Fruit fly (Drosophila melanogaster): ENCODE data around the gene CG7772.

Gene CG7772

DNA sequence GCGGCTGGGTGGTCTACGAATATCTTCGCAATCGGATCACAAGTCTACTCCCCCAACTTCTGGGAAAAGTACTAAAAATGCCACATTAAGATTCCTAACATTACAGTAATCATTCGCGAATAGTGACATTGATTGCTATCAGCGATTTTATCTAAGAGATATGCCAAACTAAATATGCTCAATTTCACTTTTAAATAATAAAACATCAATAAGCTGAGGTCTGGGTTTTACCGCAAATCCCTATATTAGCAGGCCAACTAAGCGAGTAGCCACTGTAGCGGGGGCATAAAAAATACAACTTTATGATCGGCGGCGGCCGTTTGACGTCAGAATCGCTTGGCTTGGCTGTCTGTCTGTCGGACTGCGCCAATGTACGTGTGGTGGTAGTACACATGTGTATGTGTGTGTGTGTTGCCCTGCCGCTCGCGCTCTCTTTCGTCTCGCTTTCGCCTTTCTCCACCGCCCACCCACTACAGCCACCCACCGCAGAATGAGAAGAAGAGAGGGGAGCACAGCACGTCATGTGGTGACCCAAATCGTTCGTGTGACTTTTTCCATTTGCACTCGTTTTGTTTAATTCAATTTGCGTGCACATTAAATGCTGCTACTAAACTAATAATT lies 26.7 kb downstream of the CG7772 start (continued):
- TF ChIP-seq CG6272 (GFP tag; IDR thresholded peaks at IDR 0.05) (peak; percentile 89), MTF-1 (GFP tag; optimal IDR thresholded peaks at IDR 0.05; ENCODE audit: borderline replicate concordance) (peak; percentile 75), zen2 (GFP tag; IDR thresholded peaks at IDR 0.05; ENCODE audit: partially characterized antibody) (no peak), CG12219 (GFP tag; optimal IDR thresholded peaks at IDR 0.05) (peak; percentile 93), CG3847 (GFP tag; IDR thresholded peaks at IDR 0.05) (peak; percentile 95), Ptx1 (GFP tag; IDR thresholded peaks at IDR 0.05) (peak; percentile 97), Vsx1 (GFP tag; optimal IDR thresholded peaks at IDR 0.05) (peak; percentile 76), fd64A (GFP tag; optimal IDR thresholded peaks at IDR 0.05) (peak; percentile 90), CG8388 (GFP tag; optimal IDR thresholded peaks at IDR 0.05) (peak; percentile 92), CG31365 (tag; optimal IDR thresholded peaks at IDR 0.05) (peak; percentile 79), D (optimal IDR thresholded peaks at IDR 0.05) (no peak), D (GFP tag; optimal IDR thresholded peaks at IDR 0.05) (peak; percentile 85), CG4424 (GFP tag; optimal IDR thresholded peaks at IDR 0.05) (peak; percentile 88), E2f1 (GFP tag; IDR thresholded peaks at IDR 0.05) (peak; percentile 93), exex (tag; optimal IDR thresholded peaks at IDR 0.05) (peak; percentile 78), dmrt99B (tag; optimal IDR thresholded peaks at IDR 0.05) (peak; percentile 96), disco-r (GFP tag; optimal IDR thresholded peaks at IDR 0.05) (peak; percentile 93), CG1602 (GFP tag; optimal IDR thresholded peaks at IDR 0.05) (peak; percentile 91), CG32772 (GFP tag; IDR thresholded peaks at IDR 0.05) (peak; percentile 97), wek (GFP tag; optimal IDR thresholded peaks at IDR 0.05) (peak; percentile 90), CG15601 (tag; optimal IDR thresholded peaks at IDR 0.05) (peak; percentile 92)

dm6 chrX:17879211-17879897 lies 27.7 kb downstream of the CG7772 start:
- no peak for TF ChIP-seq YL-1 (GFP tag; optimal IDR thresholded peaks at IDR 0.05)
- TF ChIP-seq en (GFP tag; optimal IDR thresholded peaks at IDR 0.05), result no peak
- no peak for TF ChIP-seq CG18764 (GFP tag; optimal IDR thresholded peaks at IDR 0.05)
- no peak for TF ChIP-seq CTCF (GFP tag; optimal IDR thresholded peaks at IDR 0.05)
- peak; percentile 65 for TF ChIP-seq lbe (GFP tag; optimal IDR thresholded peaks at IDR 0.05)
- TF ChIP-seq CG30403 (GFP tag; optimal IDR thresholded peaks at IDR 0.05), result no peak
- peak; percentile 10 for TF ChIP-seq gem (tag; optimal IDR thresholded peaks at IDR 0.05)
- no peak for TF ChIP-seq CG31388 (GFP tag; optimal IDR thresholded peaks at IDR 0.05)
- no peak for TF ChIP-seq Dll (GFP tag; IDR thresholded peaks at IDR 0.05; ENCODE audit: partially characterized antibody)
- no peak for TF ChIP-seq crol (GFP tag; IDR thresholded peaks at IDR 0.05)
- no peak for TF ChIP-seq Ssrp (tag; optimal IDR thresholded peaks at IDR 0.05)
- TF ChIP-seq row (GFP tag; IDR thresholded peaks at IDR 0.05), result peak; percentile 11; the same call in 1 of the 3 replicates
- no peak for TF ChIP-seq crc (GFP tag; optimal IDR thresholded peaks at IDR 0.05)
- no peak for TF ChIP-seq Scr (GFP tag; IDR thresholded peaks at IDR 0.05; ENCODE audit: partially characterized antibody)
- TF ChIP-seq slou (GFP tag; optimal IDR thresholded peaks at IDR 0.05), result no peak
- TF ChIP-seq MTF-1 (GFP tag; optimal IDR thresholded peaks at IDR 0.05; ENCODE audit: borderline replicate concordance), result no peak
- peak in 1 of 2 experiments; percentile 7 for TF ChIP-seq Hr51 (GFP tag; optimal IDR thresholded peaks at IDR 0.05)
- TF ChIP-seq CG15601 (tag; optimal IDR thresholded peaks at IDR 0.05), result no peak
- TF ChIP-seq Kr (GFP tag; optimal IDR thresholded peaks at IDR 0.05), result no peak
- no peak for TF ChIP-seq Lhr (GFP tag; optimal IDR thresholded peaks at IDR 0.05)
- TF ChIP-seq Dfd (GFP tag; optimal IDR thresholded peaks at IDR 0.05), result no peak
- TF ChIP-seq lola (GFP tag; optimal IDR thresholded peaks at IDR 0.05), result no peak
- TF ChIP-seq twi (tag; optimal IDR thresholded peaks at IDR 0.05), result no peak
- TF ChIP-seq peb (GFP tag; IDR thresholded peaks at IDR 0.05), result no peak
- TF ChIP-seq CG8281 (tag; optimal IDR thresholded peaks at IDR 0.05), result no peak
- no peak for TF ChIP-seq fd102C (GFP tag; optimal IDR thresholded peaks at IDR 0.05)
- TF ChIP-seq Spps (tag; optimal IDR thresholded peaks at IDR 0.05), result no peak
- peak; percentile 36; the same call in 1 of the 2 replicates for TF ChIP-seq Drgx (GFP tag; IDR thresholded peaks at IDR 0.05)
- TF ChIP-seq lmd (GFP tag; IDR thresholded peaks at IDR 0.05), result no peak

Measured in whole organism, embryonic.